Fruit fly (Drosophila melanogaster) whole organism, prepupa: ENCODE measurements around the gene CG31626.

Source experiments
- CG10631 ChIP-seq: fragments of 200-800 bp; sonication (Bioruptor generic); optimal IDR thresholded peaks from 2 replicates; lab custom pipeline; 2016; ENCODE audit warnings: missing biosample characterization, missing genetic modification characterization
- CG10669 ChIP-seq: fragments of 200-800 bp; sonication (Bioruptor generic); optimal IDR thresholded peaks from 3 replicates; lab custom pipeline; 2018; ENCODE audit warnings: missing biosample characterization, mild to moderate bottlenecking, missing genetic modification characterization, moderate library complexity
- CG11294 ChIP-seq: fragments of 200-800 bp; sonication (Bioruptor generic); IDR thresholded peaks from 2 replicates; pipeline ENCODE4 v1.3.6; 2022; ENCODE audit warnings: missing biosample characterization, missing genetic modification characterization
- CG11762 ChIP-seq: fragments of 200-800 bp; sonication (Bioruptor generic); optimal IDR thresholded peaks from 3 replicates; lab custom pipeline; 2016; ENCODE audit warnings: missing biosample characterization, missing genetic modification characterization; ENCODE audit not compliant: insufficient read depth
- CG11902 ChIP-seq: fragments of 200-800 bp; sonication (Bioruptor generic); optimal IDR thresholded peaks from 3 replicates; lab custom pipeline; 2016; ENCODE audit warnings: missing biosample characterization, missing genetic modification characterization
- CG15336 ChIP-seq: fragments of 200-800 bp; sonication (Bioruptor generic); IDR thresholded peaks from 2 replicates; pipeline ENCODE4 v1.3.6; 2022; ENCODE audit warnings: missing biosample characterization, missing genetic modification characterization
- CG1621 ChIP-seq: fragments of 200-800 bp; sonication (Bioruptor generic); optimal IDR thresholded peaks from 3 replicates; lab custom pipeline; 2018; ENCODE audit warnings: missing biosample characterization, mild to moderate bottlenecking, missing genetic modification characterization
- CG16779 ChIP-seq: fragments of 200-800 bp; sonication (Bioruptor generic); optimal IDR thresholded peaks from 3 replicates; lab custom pipeline; 2017; ENCODE audit warnings: missing biosample characterization, mild to moderate bottlenecking, missing genetic modification characterization
- CG3032 ChIP-seq: fragments of 200-800 bp; optimal IDR thresholded peaks from 2 replicates; lab custom pipeline; 2019; ENCODE audit warnings: missing biosample characterization, mild to moderate bottlenecking, missing genetic modification characterization, moderate library complexity
- CG31627 ChIP-seq: fragments of 200-800 bp; sonication (Bioruptor generic); optimal IDR thresholded peaks from 3 replicates; lab custom pipeline; 2016; ENCODE audit warnings: missing biosample characterization, missing genetic modification characterization
- CG32006 ChIP-seq: fragments of 200-800 bp; sonication (Bioruptor generic); optimal IDR thresholded peaks from 3 replicates; lab custom pipeline; 2017; ENCODE audit warnings: missing biosample characterization, mild to moderate bottlenecking, missing genetic modification characterization
- CG34406 ChIP-seq: fragments of 200-800 bp; sonication (Bioruptor generic); optimal IDR thresholded peaks from 3 replicates; lab custom pipeline; 2016; ENCODE audit warnings: missing biosample characterization, missing genetic modification characterization
- CG3919 ChIP-seq: fragments of 200-800 bp; sonication (Bioruptor generic); optimal IDR thresholded peaks from 3 replicates; lab custom pipeline; 2016; ENCODE audit warnings: missing biosample characterization, missing genetic modification characterization
- CG4318 ChIP-seq: fragments of 200-800 bp; sonication (Bioruptor generic); optimal IDR thresholded peaks from 3 replicates; lab custom pipeline; 2017; ENCODE audit warnings: missing biosample characterization, mild to moderate bottlenecking, missing genetic modification characterization
- CG6163 ChIP-seq: fragments of 200-800 bp; sonication (Bioruptor generic); IDR thresholded peaks from 3 replicates; pipeline ENCODE4 v1.3.6; 2022; ENCODE audit warnings: missing biosample characterization, missing genetic modification characterization
- CG6276 ChIP-seq: fragments of 200-800 bp; sonication (Bioruptor generic); optimal IDR thresholded peaks from 2 replicates; lab custom pipeline; 2017; ENCODE audit warnings: missing biosample characterization, mild to moderate bottlenecking, missing genetic modification characterization
- CG6792 ChIP-seq: fragments of 200-800 bp; sonication (Bioruptor generic); optimal IDR thresholded peaks from 3 replicates; lab custom pipeline; 2016; ENCODE audit warnings: missing biosample characterization, missing genetic modification characterization
- CG6808 ChIP-seq: fragments of 200-800 bp; sonication (Bioruptor generic); optimal IDR thresholded peaks from 3 replicates; lab custom pipeline; 2017; ENCODE audit warnings: missing biosample characterization, missing genetic modification characterization, mild to moderate bottlenecking, moderate library complexity, missing genetic modification reagents
- CG6854 ChIP-seq: fragments of 200-800 bp; sonication (Bioruptor generic); optimal IDR thresholded peaks from 2 replicates; lab custom pipeline; 2017; ENCODE audit warnings: missing biosample characterization, mild to moderate bottlenecking, missing genetic modification characterization
- CG7368 ChIP-seq: fragments of 200-800 bp; sonication (Bioruptor generic); optimal IDR thresholded peaks from 3 replicates; lab custom pipeline; 2016; ENCODE audit warnings: missing biosample characterization, missing genetic modification characterization
- CG8119 ChIP-seq: fragments of 200-800 bp; sonication (Bioruptor generic); IDR thresholded peaks from 3 replicates; pipeline ENCODE4 v1.3.6; 2022; ENCODE audit warnings: missing biosample characterization, missing genetic modification characterization
- CG8319 ChIP-seq: fragments of 200-800 bp; sonication (Bioruptor generic); optimal IDR thresholded peaks from 3 replicates; lab custom pipeline; 2016; ENCODE audit warnings: missing biosample characterization, missing genetic modification characterization
- Eip75B ChIP-seq: fragments of 200-800 bp; sonication (Bioruptor generic); optimal IDR thresholded peaks from 3 replicates; lab custom pipeline; 2016; ENCODE audit warnings: missing biosample characterization, missing genetic modification characterization
- Eip78C ChIP-seq: fragments of 200-800 bp; sonication (Bioruptor generic); peaks from one replicate; lab custom pipeline; 2016; ENCODE audit warnings: missing biosample characterization, missing genetic modification characterization
- Eip93F ChIP-seq: fragments of 200-800 bp; sonication (Bioruptor generic); optimal IDR thresholded peaks from 2 replicates; lab custom pipeline; 2016; ENCODE audit warnings: missing biosample characterization, mild to moderate bottlenecking, missing genetic modification characterization
- Ets21C ChIP-seq: fragments of 200-800 bp; sonication (Bioruptor generic); optimal IDR thresholded peaks from 3 replicates; lab custom pipeline; 2016; ENCODE audit warnings: missing biosample characterization, missing genetic modification characterization
- Gug ChIP-seq: fragments of 200-800 bp; sonication (Bioruptor generic); IDR thresholded peaks from 2 replicates; pipeline ENCODE4 v1.3.6; 2022; ENCODE audit warnings: missing biosample characterization, missing genetic modification characterization
- Hr38 ChIP-seq: sonication (Bioruptor generic); optimal IDR thresholded peaks from 2 replicates; lab custom pipeline; 2016; ENCODE audit warnings: missing biosample characterization, missing genetic modification characterization
- Hr39 ChIP-seq: fragments of 200-800 bp; sonication (Bioruptor generic); optimal IDR thresholded peaks from 2 replicates; lab custom pipeline; 2016; ENCODE audit warnings: missing biosample characterization, missing genetic modification characterization
- Hr4 ChIP-seq: fragments of 200-800 bp; sonication (Bioruptor generic); optimal IDR thresholded peaks from 3 replicates; lab custom pipeline; 2016; ENCODE audit warnings: missing biosample characterization, missing genetic modification characterization
- Lpt ChIP-seq: fragments of 200-800 bp; sonication (Bioruptor generic); optimal IDR thresholded peaks from 3 replicates; lab custom pipeline; 2016; ENCODE audit warnings: missing biosample characterization, missing genetic modification characterization
- OdsH ChIP-seq: fragments of 200-800 bp; sonication (Bioruptor generic); optimal IDR thresholded peaks from 3 replicates; lab custom pipeline; 2016; ENCODE audit warnings: missing biosample characterization, missing genetic modification characterization
- Smox ChIP-seq: fragments of 200-800 bp; sonication (Bioruptor generic); optimal IDR thresholded peaks from 3 replicates; lab custom pipeline; 2016; ENCODE audit warnings: missing biosample characterization, missing genetic modification characterization
- Sox14 ChIP-seq: fragments of 200-800 bp; sonication (Bioruptor generic); optimal IDR thresholded peaks from 3 replicates; lab custom pipeline; 2016; ENCODE audit warnings: missing biosample characterization, missing genetic modification characterization
- achi ChIP-seq: fragments of 200-800 bp; sonication (Bioruptor generic); optimal IDR thresholded peaks from 3 replicates; lab custom pipeline; 2016; ENCODE audit warnings: missing biosample characterization, missing genetic modification characterization
- acj6 ChIP-seq: fragments of 200-800 bp; sonication (Bioruptor generic); optimal IDR thresholded peaks from 3 replicates; lab custom pipeline; 2016; ENCODE audit warnings: missing biosample characterization, missing genetic modification characterization
- cyc ChIP-seq: fragments of 200-800 bp; sonication (Bioruptor generic); optimal IDR thresholded peaks from 3 replicates; lab custom pipeline; 2016; ENCODE audit warnings: missing biosample characterization, missing genetic modification characterization
- dsx ChIP-seq: fragments of 200-800 bp; optimal IDR thresholded peaks from 3 replicates; lab custom pipeline; 2019; ENCODE audit warnings: missing biosample characterization, mild to moderate bottlenecking, missing genetic modification characterization, moderate library complexity; ENCODE audit not compliant: poor library complexity, severe bottlenecking
- esn ChIP-seq: fragments of 200-800 bp; sonication (Bioruptor generic); optimal IDR thresholded peaks from 2 replicates; lab custom pipeline; 2016; ENCODE audit warnings: missing biosample characterization, mild to moderate bottlenecking, missing genetic modification characterization, moderate library complexity
- fd85E ChIP-seq: fragments of 200-800 bp; sonication (Bioruptor generic); optimal IDR thresholded peaks from 3 replicates; lab custom pipeline; 2016; ENCODE audit warnings: missing biosample characterization, missing genetic modification characterization
- fkh ChIP-seq: fragments of 200-800 bp; sonication (Bioruptor generic); optimal IDR thresholded peaks from 3 replicates; lab custom pipeline; 2017; ENCODE audit warnings: missing biosample characterization, mild to moderate bottlenecking, missing genetic modification characterization, moderate library complexity
- lz ChIP-seq: fragments of 200-800 bp; sonication (Bioruptor generic); optimal IDR thresholded peaks from 3 replicates; lab custom pipeline; 2016; ENCODE audit warnings: missing biosample characterization, missing genetic modification characterization
- net ChIP-seq: fragments of 200-800 bp; sonication (Bioruptor generic); optimal IDR thresholded peaks from 3 replicates; lab custom pipeline; 2016; ENCODE audit warnings: missing biosample characterization, missing genetic modification characterization
- pdm3 ChIP-seq: fragments of 200-800 bp; sonication (Bioruptor generic); optimal IDR thresholded peaks from 3 replicates; lab custom pipeline; 2016; ENCODE audit warnings: missing biosample characterization, missing genetic modification characterization
- salr ChIP-seq, 2 experiments: fragments of 200-800 bp; sonication (Bioruptor generic); optimal IDR thresholded peaks; 3 replicates each; lab custom pipeline; 2016 to 2018; ENCODE audit warnings: missing biosample characterization in 2 of 2, missing genetic modification characterization in 2 of 2, mild to moderate bottlenecking in 1 of 2
- ss ChIP-seq, 2 experiments: fragments of 200-800 bp; sonication (Bioruptor generic); optimal IDR thresholded peaks; 2 replicates in 1 of 2; 3 replicates in 1 of 2; lab custom pipeline; 2017 to 2018; ENCODE audit warnings: mild to moderate bottlenecking in 2 of 2, missing biosample characterization in 2 of 2, missing genetic modification characterization in 2 of 2, moderate library complexity in 1 of 2
- svp ChIP-seq: fragments of 200-800 bp; sonication (Bioruptor generic); peaks from one replicate; lab custom pipeline; 2016; ENCODE audit warnings: missing biosample characterization, missing genetic modification characterization
- topi ChIP-seq: fragments of 200-800 bp; sonication (Bioruptor generic); optimal IDR thresholded peaks from 3 replicates; lab custom pipeline; 2016; ENCODE audit warnings: missing biosample characterization, missing genetic modification characterization
- vri ChIP-seq: fragments of 200-800 bp; sonication (Bioruptor generic); optimal IDR thresholded peaks from 3 replicates; lab custom pipeline; 2016; ENCODE audit warnings: missing biosample characterization, mild to moderate bottlenecking, missing genetic modification characterization

CG31626 gene

DNA sequence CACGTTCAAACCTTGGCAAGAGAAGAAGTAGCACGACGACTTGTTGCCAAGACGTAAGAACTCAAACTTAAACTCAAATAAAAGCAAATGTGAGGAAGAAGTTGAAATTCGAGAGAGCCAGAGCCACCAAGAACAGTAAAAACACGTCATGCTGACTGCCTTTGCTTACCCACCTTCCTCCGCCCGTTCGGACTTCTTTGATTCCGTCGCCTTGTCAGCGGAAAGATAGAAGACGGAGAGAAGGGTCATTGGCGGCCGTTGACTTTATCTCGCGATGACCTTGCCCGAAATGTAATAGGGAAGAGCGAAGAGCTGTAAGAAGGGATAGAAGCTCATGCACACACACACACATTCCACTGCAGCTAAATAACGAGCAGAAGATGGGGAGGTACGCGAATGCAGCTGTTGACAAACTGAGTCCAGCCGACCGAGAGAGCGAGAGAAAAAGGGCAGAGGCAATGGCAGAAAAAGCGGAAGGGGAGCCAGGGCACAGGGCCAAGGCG is 7.5 kb upstream of the CG31626 start:
- TF ChIP-seq CG1621 (peak; percentile 60), CG8319 (GFP tag; lab: Kevin White, UChicago) (no peak), CG32006 (GFP tag; lab: Kevin White, UChicago) (no peak), Hr4 (GFP tag; lab: Kevin White, UChicago) (no peak), topi (GFP tag; lab: Kevin White, UChicago) (no peak), CG6792 (no peak), fd85E (GFP tag; lab: Kevin White, UChicago) (no peak), Eip75B (GFP tag; lab: Kevin White, UChicago) (peak; percentile 64), CG10669 (GFP tag; lab: Kevin White, UChicago) (no peak), CG6276 (GFP tag; lab: Kevin White, UChicago) (no peak), Hr39 (peak; percentile 72), CG11294 (no peak), CG31627 (no peak), Eip78C (GFP tag; lab: Kevin White, UChicago) (peak; percentile 69), Hr38 (no peak), CG4318 (GFP tag; lab: Kevin White, UChicago) (no peak), CG10631 (GFP tag; lab: Kevin White, UChicago) (no peak), Eip93F (GFP tag; lab: Kevin White, UChicago) (no peak), CG7368 (GFP tag; lab: Kevin White, UChicago) (no peak), CG3919 (GFP tag; lab: Kevin White, UChicago) (no peak), achi (GFP tag; lab: Kevin White, UChicago) (no peak), acj6 (no peak), CG8119 (GFP tag; lab: Robert Waterston, UW) (no peak), fkh (GFP tag; lab: Kevin White, UChicago) (no peak), lz (GFP tag; lab: Kevin White, UChicago) (no peak), salr (GFP tag; optimal IDR thresholded peaks at IDR 0.05; lab: Kevin White, UChicago) (no peak), pdm3 (no peak), OdsH (GFP tag; lab: Kevin White, UChicago) (no peak), CG11762 (GFP tag; lab: Kevin White, UChicago) (no peak), CG6854 (peak; percentile 62), svp (GFP tag; lab: Kevin White, UChicago) (peak; percentile 97), net (GFP tag; lab: Kevin White, UChicago) (no peak), ss (GFP tag; optimal IDR thresholded peaks at IDR 0.05; lab: Kevin White, UChicago) (peak in 1 of 2 experiments; percentile 39), CG6163 (GFP tag; lab: Robert Waterston, UW) (no peak; the same call in 2 of the 3 replicates), CG34406 (GFP tag; lab: Kevin White, UChicago) (no peak), dsx (no peak), Sox14 (GFP tag; lab: Kevin White, UChicago) (peak; percentile 37), CG3032 (tag; lab: Kevin White, UChicago) (no peak), CG15336 (GFP tag; lab: Robert Waterston, UW) (no peak), Lpt (GFP tag; lab: Kevin White, UChicago) (peak; percentile 58), cyc (GFP tag; lab: Kevin White, UChicago) (no peak), Smox (no peak), CG6808 (GFP tag; lab: Kevin White, UChicago) (no peak), esn (no peak), Ets21C (no peak), CG11902 (no peak), vri (GFP tag; lab: Kevin White, UChicago) (peak; percentile 20), CG16779 (tag; lab: Kevin White, UChicago) (no peak), Gug (GFP tag; lab: Robert Waterston, UW) (no peak)
